Worm (Caenorhabditis elegans): ENCODE measurements around the gene taf-2.

taf-2 gene

ce11 chrIV:3568608-3569007, 24.8 kb downstream of the taf-2 start, which contains the start of gene otpl-1:
otpl-1 (plus strand) TSS chrIV:3568979.
- TF ChIP-seq tab-1 (GFP tag; IDR thresholded peaks at IDR 0.05), result no peak

ce11 chrIV:3564901-3565300, 28.5 kb downstream of the taf-2 start, which contains the start of gene sre-5:
sre-5 (plus strand) TSS chrIV:3565201.
- TF ChIP-seq T22C8.4 (GFP tag; IDR thresholded peaks at IDR 0.05), result no peak
- TF ChIP-seq tab-1 (GFP tag; IDR thresholded peaks at IDR 0.05), result no peak
- no peak for TF ChIP-seq med-1 (GFP tag; optimal IDR thresholded peaks at IDR 0.05; ENCODE audit: insufficient read depth)
- TF ChIP-seq flt-1 (GFP tag; IDR thresholded peaks at IDR 0.05), result no peak

- TF ChIP-seq med-1 (GFP tag; optimal IDR thresholded peaks at IDR 0.05; ENCODE audit: insufficient read depth) (no peak), ztf-29 (GFP tag; IDR thresholded peaks at IDR 0.05) (no peak), tab-1 (GFP tag; IDR thresholded peaks at IDR 0.05) (no peak), ztf-23 (GFP tag; IDR thresholded peaks at IDR 0.05) (no peak), ref-1 (GFP tag; conservative IDR thresholded peaks at IDR 0.05) (no peak), flt-1 (GFP tag; IDR thresholded peaks at IDR 0.05) (no peak), klf-2 (GFP tag; conservative IDR thresholded peaks at IDR 0.05) (no peak), cog-1 (tag; optimal IDR thresholded peaks at IDR 0.05) (no peak), T22C8.4 (GFP tag; IDR thresholded peaks at IDR 0.05) (no peak)
Observed at ce11 chrIV:3559201-3559600, 34.2 kb downstream of the taf-2 start.

ce11 chrIV:3557331-3557730, 36.1 kb downstream of the taf-2 start, which contains the start of gene osm-9:
osm-9 (minus strand) TSS chrIV:3557431.
- TF ChIP-seq tab-1 (GFP tag; IDR thresholded peaks at IDR 0.05), result no peak
- TF ChIP-seq med-1 (GFP tag; optimal IDR thresholded peaks at IDR 0.05; ENCODE audit: insufficient read depth), result no peak
- TF ChIP-seq ref-1 (GFP tag; conservative IDR thresholded peaks at IDR 0.05), result no peak
- TF ChIP-seq ztf-23 (GFP tag; IDR thresholded peaks at IDR 0.05), result no peak
- TF ChIP-seq flt-1 (GFP tag; IDR thresholded peaks at IDR 0.05), result no peak
- TF ChIP-seq ztf-29 (GFP tag; IDR thresholded peaks at IDR 0.05), result no peak
- TF ChIP-seq cog-1 (tag; optimal IDR thresholded peaks at IDR 0.05), result no peak
- no peak for TF ChIP-seq klf-2 (GFP tag; conservative IDR thresholded peaks at IDR 0.05)

ce11 chrIV:3552933-3553332, 40.5 kb downstream of the taf-2 start:
- no peak for TF ChIP-seq klf-2 (GFP tag; conservative IDR thresholded peaks at IDR 0.05)
- TF ChIP-seq ref-1 (GFP tag; conservative IDR thresholded peaks at IDR 0.05), result no peak
- TF ChIP-seq flt-1 (GFP tag; IDR thresholded peaks at IDR 0.05), result no peak

ce11 chrIV:3551777-3552462, 41.5 kb downstream of the taf-2 start:
- TF ChIP-seq ref-1 (GFP tag; conservative IDR thresholded peaks at IDR 0.05), result peak; percentile 65; the same call in 1 of the 2 replicates
- TF ChIP-seq cog-1 (tag; optimal IDR thresholded peaks at IDR 0.05), result peak; percentile 26
- peak; percentile 91 for TF ChIP-seq flt-1 (GFP tag; IDR thresholded peaks at IDR 0.05)
- TF ChIP-seq ztf-23 (GFP tag; IDR thresholded peaks at IDR 0.05), result peak; percentile 61; the same call in 1 of the 2 replicates
- peak; percentile 27; the same call in 1 of the 2 replicates for TF ChIP-seq T22C8.4 (GFP tag; IDR thresholded peaks at IDR 0.05)
- 0 out of 2 replicates have a peak, but pooled peaks have one; percentile 26 for TF ChIP-seq klf-2 (GFP tag; conservative IDR thresholded peaks at IDR 0.05)
- TF ChIP-seq med-1 (GFP tag; optimal IDR thresholded peaks at IDR 0.05; ENCODE audit: insufficient read depth), result no peak
- peak; percentile 85 for TF ChIP-seq tab-1 (GFP tag; IDR thresholded peaks at IDR 0.05)
- TF ChIP-seq ztf-29 (GFP tag; IDR thresholded peaks at IDR 0.05), result peak; percentile 65; the same call in 1 of the 2 replicates

ce11 chrIV:3548315-3548714, 45.1 kb downstream of the taf-2 start:
- TF ChIP-seq klf-2 (GFP tag; conservative IDR thresholded peaks at IDR 0.05) (no peak), cog-1 (tag; optimal IDR thresholded peaks at IDR 0.05) (no peak), ztf-23 (GFP tag; IDR thresholded peaks at IDR 0.05) (no peak), T22C8.4 (GFP tag; IDR thresholded peaks at IDR 0.05) (no peak), flt-1 (GFP tag; IDR thresholded peaks at IDR 0.05) (no peak), ref-1 (GFP tag; conservative IDR thresholded peaks at IDR 0.05) (no peak), med-1 (GFP tag; optimal IDR thresholded peaks at IDR 0.05; ENCODE audit: insufficient read depth) (no peak), ztf-29 (GFP tag; IDR thresholded peaks at IDR 0.05) (no peak), tab-1 (GFP tag; IDR thresholded peaks at IDR 0.05) (no peak)

ce11 chrIV:3547500-3547899, 45.9 kb downstream of the taf-2 start, which contains the start of gene nstp-6:
nstp-6 (minus strand) TSS chrIV:3547600.
- TF ChIP-seq klf-2 (GFP tag; conservative IDR thresholded peaks at IDR 0.05), result no peak
- no peak for TF ChIP-seq tab-1 (GFP tag; IDR thresholded peaks at IDR 0.05)
- no peak for TF ChIP-seq flt-1 (GFP tag; IDR thresholded peaks at IDR 0.05)
- TF ChIP-seq med-1 (GFP tag; optimal IDR thresholded peaks at IDR 0.05; ENCODE audit: insufficient read depth), result no peak
- no peak for TF ChIP-seq ztf-29 (GFP tag; IDR thresholded peaks at IDR 0.05)
- TF ChIP-seq cog-1 (tag; optimal IDR thresholded peaks at IDR 0.05), result no peak
- no peak for TF ChIP-seq ztf-23 (GFP tag; IDR thresholded peaks at IDR 0.05)

ce11 chrIV:3545060-3545459, 48.4 kb downstream of the taf-2 start:
- TF ChIP-seq T22C8.4 (GFP tag; IDR thresholded peaks at IDR 0.05) (0 out of 2 replicates have a peak, but pooled peaks have one; percentile 58), ref-1 (GFP tag; conservative IDR thresholded peaks at IDR 0.05) (no peak)

- no peak for TF ChIP-seq klf-2 (GFP tag; conservative IDR thresholded peaks at IDR 0.05)
- no peak for TF ChIP-seq flt-1 (GFP tag; IDR thresholded peaks at IDR 0.05)
- no peak for TF ChIP-seq ztf-29 (GFP tag; IDR thresholded peaks at IDR 0.05)
Observed at ce11 chrIV:3539872-3540271, 53.5 kb downstream of the taf-2 start, which contains the start of gene B0212.3. B0212.3 (plus strand) TSS chrIV:3540172.

- no peak for TF ChIP-seq med-1 (GFP tag; optimal IDR thresholded peaks at IDR 0.05; ENCODE audit: insufficient read depth)
- TF ChIP-seq ztf-29 (GFP tag; IDR thresholded peaks at IDR 0.05), result no peak
- no peak for TF ChIP-seq flt-1 (GFP tag; IDR thresholded peaks at IDR 0.05)
- TF ChIP-seq klf-2 (GFP tag; conservative IDR thresholded peaks at IDR 0.05), result no peak
- no peak for TF ChIP-seq T22C8.4 (GFP tag; IDR thresholded peaks at IDR 0.05)
- no peak for TF ChIP-seq tab-1 (GFP tag; IDR thresholded peaks at IDR 0.05)
- TF ChIP-seq cog-1 (tag; optimal IDR thresholded peaks at IDR 0.05), result no peak
- TF ChIP-seq ztf-23 (GFP tag; IDR thresholded peaks at IDR 0.05), result no peak
- no peak for TF ChIP-seq ref-1 (GFP tag; conservative IDR thresholded peaks at IDR 0.05)
Observed at ce11 chrIV:3539253-3539652, 54.2 kb downstream of the taf-2 start.

All from whole organism, midembryonic.